Fruit fly (Drosophila melanogaster) whole organism, embryonic: ENCODE results near the gene CG5758.

Source experiments
- Awh ChIP-seq: fragments of 200-800 bp; sonication (Bioruptor generic); IDR thresholded peaks from 2 replicates; pipeline ENCODE4, ENCODE4 v1.3.6; 2022; ENCODE audit warnings: missing biosample characterization, missing genetic modification characterization
- Bteb2 ChIP-seq: fragments of 200-800 bp; sonication (Bioruptor generic); optimal IDR thresholded peaks from 2 replicates; lab custom pipeline; 2016; ENCODE audit warnings: missing biosample characterization, missing genetic modification characterization
- CG1024 ChIP-seq: fragments of 200-800 bp; sonication (Bioruptor generic); IDR thresholded peaks from 2 replicates; pipeline ENCODE4 v1.3.6; 2022; ENCODE audit warnings: missing biosample characterization, missing genetic modification characterization
- CG10543 ChIP-seq: fragments of 200-800 bp; sonication (Bioruptor generic); optimal IDR thresholded peaks from 3 replicates; lab custom pipeline; 2017; ENCODE audit warnings: missing biosample characterization, mild to moderate bottlenecking, missing genetic modification characterization, moderate library complexity
- CG12155 ChIP-seq: fragments of 200-800 bp; sonication (Bioruptor generic); optimal IDR thresholded peaks from 3 replicates; lab custom pipeline; 2016; ENCODE audit warnings: missing biosample characterization, missing genetic modification characterization
- CG12391 ChIP-seq: fragments of 200-800 bp; sonication (Bioruptor generic); optimal IDR thresholded peaks from 3 replicates; lab custom pipeline; 2018; ENCODE audit warnings: missing biosample characterization, mild to moderate bottlenecking, missing genetic modification characterization, moderate library complexity
- CG1602 ChIP-seq: fragments of 200-800 bp; sonication (Bioruptor generic); optimal IDR thresholded peaks from 3 replicates; lab custom pipeline; 2016; ENCODE audit warnings: missing biosample characterization, missing genetic modification characterization
- CG18619 ChIP-seq: fragments of 200-800 bp; sonication (Bioruptor generic); optimal IDR thresholded peaks from 3 replicates; lab custom pipeline; 2017; ENCODE audit warnings: missing biosample characterization, mild to moderate bottlenecking, missing genetic modification characterization
- CG2116 ChIP-seq: fragments of 200-800 bp; sonication (Bioruptor generic); optimal IDR thresholded peaks from 3 replicates; lab custom pipeline; 2018; ENCODE audit warnings: missing biosample characterization, mild to moderate bottlenecking, missing genetic modification characterization
- CG2199 ChIP-seq: fragments of 200-800 bp; sonication (Bioruptor generic); IDR thresholded peaks from 3 replicates; pipeline ENCODE4 v1.3.6; 2022; ENCODE audit warnings: missing biosample characterization, missing genetic modification characterization
- CG2875 ChIP-seq: fragments of 200-800 bp; sonication (Bioruptor generic); optimal IDR thresholded peaks from 2 replicates; lab custom pipeline; 2017; ENCODE audit warnings: missing biosample characterization, mild to moderate bottlenecking, missing genetic modification characterization, missing genetic modification reagents
- CG31388 ChIP-seq: fragments of 200-800 bp; sonication (Bioruptor generic); optimal IDR thresholded peaks from 2 replicates; lab custom pipeline; 2016; ENCODE audit warnings: missing biosample characterization, missing genetic modification characterization
- CG31441 ChIP-seq: fragments of 200-800 bp; sonication (Bioruptor generic); IDR thresholded peaks from 2 replicates; pipeline ENCODE4 v1.3.6; 2022; ENCODE audit warnings: missing biosample characterization, missing genetic modification characterization
- CG43689 ChIP-seq: fragments of 200-800 bp; sonication (Bioruptor generic); IDR thresholded peaks from 2 replicates; pipeline ENCODE4 v1.3.6; 2022; ENCODE audit warnings: missing biosample characterization, missing genetic modification characterization
- CG4404 ChIP-seq: fragments of 200-800 bp; sonication (Bioruptor generic); IDR thresholded peaks from 2 replicates; pipeline ENCODE4 v1.3.6; 2022; ENCODE audit warnings: missing biosample characterization, missing genetic modification characterization
- CG6272 ChIP-seq: fragments of 200-800 bp; sonication (Bioruptor generic); IDR thresholded peaks from 2 replicates; pipeline ENCODE4 v1.3.6; 2022; ENCODE audit warnings: missing biosample characterization, missing genetic modification characterization
- CG7271 ChIP-seq: fragments of 200-800 bp; sonication (Bioruptor generic); optimal IDR thresholded peaks from 2 replicates; lab custom pipeline; 2018; ENCODE audit warnings: missing biosample characterization, mild to moderate bottlenecking, missing genetic modification characterization, moderate library complexity
- CG7745 ChIP-seq: fragments of 200-800 bp; sonication (Bioruptor generic); optimal IDR thresholded peaks from 2 replicates; lab custom pipeline; 2018; ENCODE audit warnings: missing biosample characterization, mild to moderate bottlenecking, missing genetic modification characterization, moderate library complexity
- CG8944 ChIP-seq: fragments of 200-800 bp; sonication (Bioruptor generic); optimal IDR thresholded peaks from 3 replicates; lab custom pipeline; 2016; ENCODE audit warnings: missing biosample characterization, missing genetic modification characterization
- CG9932 ChIP-seq: fragments of 200-800 bp; sonication (Bioruptor generic); IDR thresholded peaks from 2 replicates; pipeline ENCODE4 v1.3.6; 2022; ENCODE audit warnings: missing biosample characterization, missing genetic modification characterization
- Camta ChIP-seq: fragments of 200-800 bp; sonication (Bioruptor generic); optimal IDR thresholded peaks from 2 replicates; lab custom pipeline; 2016; ENCODE audit warnings: missing biosample characterization, missing genetic modification characterization
- CkIIα-i1 ChIP-seq: fragments of 200-800 bp; sonication (Bioruptor generic); IDR thresholded peaks from 2 replicates; pipeline ENCODE4 v1.3.6; 2022; ENCODE audit warnings: missing biosample characterization, missing genetic modification characterization
- Dbx ChIP-seq: fragments of 200-800 bp; sonication (Bioruptor generic); IDR thresholded peaks from 3 replicates; pipeline ENCODE4 v1.3.6; 2022; ENCODE audit warnings: missing biosample characterization, missing genetic modification characterization
- Dek ChIP-seq: fragments of 200-800 bp; sonication (Bioruptor generic); optimal IDR thresholded peaks from 3 replicates; lab custom pipeline; 2019; ENCODE audit warnings: missing biosample characterization, mild to moderate bottlenecking, missing genetic modification characterization, moderate library complexity
- Dip2 ChIP-seq: fragments of 200-800 bp; sonication (Bioruptor generic); IDR thresholded peaks from 2 replicates; pipeline ENCODE4 v1.3.6; 2022; ENCODE audit warnings: missing biosample characterization, missing genetic modification characterization
- Hr39 ChIP-seq: fragments of >200 bp; optimal IDR thresholded peaks from 2 replicates; lab custom pipeline; 2017
- Mad ChIP-seq: fragments of 200-800 bp; sonication (Bioruptor generic); optimal IDR thresholded peaks from 2 replicates; lab custom pipeline; 2016; ENCODE audit warnings: missing biosample characterization, missing genetic modification characterization
- Neu2 ChIP-seq: fragments of 200-800 bp; sonication (Bioruptor generic); optimal IDR thresholded peaks from 3 replicates; lab custom pipeline; 2016; ENCODE audit warnings: missing biosample characterization, missing genetic modification characterization, borderline replicate concordance
- Oli ChIP-seq: fragments of 200-800 bp; sonication (Bioruptor generic); optimal IDR thresholded peaks from 2 replicates; lab custom pipeline; 2018; ENCODE audit warnings: missing biosample characterization, mild to moderate bottlenecking, missing genetic modification characterization, moderate library complexity
- Stat92E ChIP-seq, 3 experiments: fragments of >200 bp in 2 of 3; fragments of 200-800 bp in 1 of 3; sonication (Bioruptor generic) in 1 of 3; optimal IDR thresholded peaks; 2 replicates each; lab custom pipeline; 2017 to 2019; ENCODE audit warnings: missing biosample characterization in 3 of 3, missing genetic modification characterization in 3 of 3, mild to moderate bottlenecking in 1 of 3, moderate library complexity in 1 of 3
- ab ChIP-seq: fragments of 200-800 bp; sonication (Bioruptor generic); optimal IDR thresholded peaks from 2 replicates; lab custom pipeline; 2016; ENCODE audit warnings: missing biosample characterization, missing genetic modification characterization
- abd-A ChIP-seq: fragments of 200-800 bp; sonication (Bioruptor generic); optimal IDR thresholded peaks from 3 replicates; lab custom pipeline; 2019; ENCODE audit warnings: missing biosample characterization, mild to moderate bottlenecking, missing genetic modification characterization, moderate library complexity
- ato ChIP-seq: fragments of 200-800 bp; sonication (Bioruptor generic); IDR thresholded peaks from 2 replicates; pipeline ENCODE4 v1.3.6; 2022; ENCODE audit warnings: missing biosample characterization, missing genetic modification characterization; ENCODE audit not compliant: partially characterized antibody
- az2 ChIP-seq: fragments of 200-800 bp; sonication (Bioruptor generic); optimal IDR thresholded peaks from 3 replicates; lab custom pipeline; 2016; ENCODE audit warnings: missing biosample characterization, missing genetic modification characterization
- bbx ChIP-seq: fragments of 200-800 bp; sonication (Bioruptor generic); IDR thresholded peaks from 2 replicates; pipeline ENCODE4 v1.3.6; 2022; ENCODE audit warnings: missing biosample characterization, missing genetic modification characterization; ENCODE audit not compliant: partially characterized antibody
- bowl ChIP-seq: fragments of 200-800 bp; sonication (Bioruptor generic); IDR thresholded peaks from 2 replicates; pipeline ENCODE4 v1.3.6; 2022; ENCODE audit warnings: missing biosample characterization, missing genetic modification characterization
- dimm ChIP-seq: fragments of 200-800 bp; sonication (Bioruptor generic); IDR thresholded peaks from 2 replicates; pipeline ENCODE4 v1.3.6; 2022; ENCODE audit warnings: missing biosample characterization, missing genetic modification characterization
- dysf ChIP-seq: fragments of 200-800 bp; sonication (Bioruptor generic); IDR thresholded peaks from 3 replicates; pipeline ENCODE4 v1.3.6; 2022; ENCODE audit warnings: missing biosample characterization, missing genetic modification characterization
- grau ChIP-seq: fragments of 200-800 bp; optimal IDR thresholded peaks from 3 replicates; lab custom pipeline; 2019; ENCODE audit warnings: missing biosample characterization, mild to moderate bottlenecking, missing genetic modification characterization, moderate library complexity
- h ChIP-seq: fragments of >200 bp; optimal IDR thresholded peaks from 2 replicates; lab custom pipeline; 2017
- ind ChIP-seq: fragments of 200-800 bp; sonication (Bioruptor generic); optimal IDR thresholded peaks from 3 replicates; lab custom pipeline; 2016; ENCODE audit warnings: missing biosample characterization, missing genetic modification characterization
- ken ChIP-seq: fragments of 200-800 bp; sonication (Bioruptor generic); IDR thresholded peaks from 3 replicates; pipeline ENCODE4 v1.3.6; 2022; ENCODE audit warnings: missing biosample characterization, missing genetic modification characterization
- klu ChIP-seq: fragments of 200-800 bp; sonication (Bioruptor generic); IDR thresholded peaks from 2 replicates; pipeline ENCODE4 v1.3.6; 2022; ENCODE audit warnings: missing biosample characterization, missing genetic modification characterization
- lola ChIP-seq, 3 experiments: fragments of >200 bp in 2 of 3; fragments of 200-800 bp in 1 of 3; sonication (Bioruptor generic) in 1 of 3; optimal IDR thresholded peaks; 2 replicates each; lab custom pipeline; 2017 to 2019; ENCODE audit warnings: missing biosample characterization in 3 of 3, missing genetic modification characterization in 3 of 3, mild to moderate bottlenecking in 1 of 3, moderate library complexity in 1 of 3
- nerfin-2 ChIP-seq: fragments of 200-800 bp; sonication (Bioruptor generic); IDR thresholded peaks from 2 replicates; pipeline ENCODE4 v1.3.6; 2022; ENCODE audit warnings: missing biosample characterization, missing genetic modification characterization; ENCODE audit not compliant: partially characterized antibody
- oc ChIP-seq: fragments of 200-800 bp; sonication (Bioruptor generic); optimal IDR thresholded peaks from 2 replicates; lab custom pipeline; 2018; ENCODE audit warnings: missing biosample characterization, mild to moderate bottlenecking, missing genetic modification characterization, moderate library complexity
- pho ChIP-seq: fragments of 200-800 bp; sonication (Bioruptor generic); optimal IDR thresholded peaks from 2 replicates; lab custom pipeline; 2016; ENCODE audit warnings: missing biosample characterization, missing genetic modification characterization
- row ChIP-seq: fragments of 200-800 bp; sonication (Bioruptor generic); IDR thresholded peaks from 3 replicates; pipeline ENCODE4 v1.3.6; 2022; ENCODE audit warnings: missing biosample characterization, missing genetic modification characterization
- sug ChIP-seq: fragments of 200-800 bp; optimal IDR thresholded peaks from 2 replicates; lab custom pipeline; 2019; ENCODE audit warnings: missing biosample characterization, mild to moderate bottlenecking, missing genetic modification characterization, moderate library complexity

Gene CG5758

DNA sequence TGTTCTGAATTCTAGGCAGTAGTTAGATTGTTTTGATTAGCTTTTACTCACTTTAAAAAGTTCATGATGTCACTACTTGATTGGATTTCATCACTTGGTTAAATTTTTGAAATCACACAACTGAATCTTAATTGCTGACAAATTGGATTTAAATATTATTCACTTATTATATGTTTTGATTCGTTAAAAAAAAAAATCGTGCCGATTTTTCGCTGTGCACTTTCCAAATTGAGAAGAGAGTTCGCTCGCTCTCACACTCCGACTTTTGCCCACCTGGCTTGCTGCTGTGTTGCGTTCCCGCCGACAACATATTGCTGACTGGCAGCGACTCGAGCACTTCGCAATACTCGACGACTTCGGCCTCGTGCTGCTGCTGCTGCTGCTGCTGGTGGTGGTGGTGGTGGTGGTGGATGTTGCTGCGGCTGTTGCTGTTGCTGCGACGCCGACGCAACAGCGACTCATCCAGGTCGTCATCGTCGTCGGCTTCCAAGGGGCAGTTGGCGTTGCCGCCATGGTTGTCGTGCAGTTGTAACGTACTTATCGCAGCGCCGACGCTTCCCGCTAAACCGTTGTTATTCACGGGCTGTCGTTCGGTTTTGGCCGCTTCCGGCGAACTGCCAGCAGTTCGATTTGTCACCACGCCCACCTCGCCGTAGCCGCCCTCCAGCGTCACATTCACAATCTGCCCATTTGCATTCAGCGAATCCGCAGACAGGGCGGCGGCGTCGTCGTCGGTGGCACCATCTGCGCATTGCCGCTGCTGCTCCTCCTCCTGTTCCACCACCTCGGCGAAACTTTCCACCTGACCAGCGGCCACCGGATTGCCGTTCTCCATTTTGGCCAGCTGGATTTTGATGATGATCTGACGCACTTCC is 21.9 kb downstream of the CG5758 start (continued):
- peak; percentile 18; the same call in 1 of the 2 replicates for TF ChIP-seq CG4404 (GFP tag; lab: Robert Waterston, UW)
- peak; percentile 70; the same call in 2 of the 3 replicates for TF ChIP-seq ken
- TF ChIP-seq CG12391 (tag; lab: Kevin White, UChicago), result peak; percentile 73
- peak; percentile 54 for TF ChIP-seq CG2875
- peak; percentile 21; the same call in 1 of the 3 replicates for TF ChIP-seq Dbx
- peak; percentile 65 for TF ChIP-seq CG12155 (GFP tag; lab: Kevin White, UChicago)
- no peak for TF ChIP-seq CG43689 (GFP tag; lab: Robert Waterston, UW)
- peak in 1 of 3 experiments; percentile 39 for TF ChIP-seq lola (GFP tag; optimal IDR thresholded peaks at IDR 0.05; lab: Kevin White, UChicago)
- TF ChIP-seq CG2199 (GFP tag; lab: Robert Waterston, UW), result no peak
- TF ChIP-seq CG10543 (GFP tag; lab: Kevin White, UChicago), result peak; percentile 68
- 0 out of 2 replicates have a peak, but pooled peaks have one; percentile 28 for TF ChIP-seq nerfin-2 (GFP tag; lab: Robert Waterston, UW)
- TF ChIP-seq oc, result peak; percentile 11
- TF ChIP-seq Oli (tag; lab: Kevin White, UChicago), result peak; percentile 72
- TF ChIP-seq Mad, result no peak
- no peak for TF ChIP-seq CG7745 (tag; lab: Kevin White, UChicago)
- peak; percentile 39 for TF ChIP-seq CG1602 (GFP tag; lab: Kevin White, UChicago)
- TF ChIP-seq Camta (GFP tag; lab: Kevin White, UChicago), result peak; percentile 43
- peak; percentile 67 for TF ChIP-seq az2 (GFP tag; lab: Kevin White, UChicago)
- peak; percentile 29; the same call in 1 of the 2 replicates for TF ChIP-seq klu (GFP tag; lab: Robert Waterston, UW)
- peak; percentile 34; the same call in 1 of the 2 replicates for TF ChIP-seq Awh (GFP tag; lab: Robert Waterston, UW)
- peak; percentile 67 for TF ChIP-seq Bteb2 (GFP tag; lab: Kevin White, UChicago)
- TF ChIP-seq CG9932 (GFP tag; lab: Robert Waterston, UW), result 0 out of 2 replicates have a peak, but pooled peaks have one; percentile 34
- TF ChIP-seq abd-A (tag; lab: Kevin White, UChicago), result no peak
- no peak for TF ChIP-seq Neu2 (GFP tag; lab: Kevin White, UChicago)
- peak; percentile 73 for TF ChIP-seq row (GFP tag; lab: Robert Waterston, UW)
- 0 out of 2 replicates have a peak, but pooled peaks have one; percentile 12 for TF ChIP-seq CG6272 (GFP tag; lab: Robert Waterston, UW)
- peak; percentile 59 for TF ChIP-seq dysf (GFP tag; lab: Robert Waterston, UW)
- peak; percentile 70 for TF ChIP-seq ind (GFP tag; lab: Kevin White, UChicago)
- no peak for TF ChIP-seq Stat92E (GFP tag; optimal IDR thresholded peaks at IDR 0.05; lab: Kevin White, UChicago)
- TF ChIP-seq CG1024 (GFP tag; lab: Robert Waterston, UW), result no peak
- TF ChIP-seq grau, result peak; percentile 69
- TF ChIP-seq CG31388 (GFP tag; lab: Kevin White, UChicago), result no peak
- TF ChIP-seq bbx (GFP tag; lab: Robert Waterston, UW), result peak; percentile 47; the same call in 1 of the 2 replicates
- TF ChIP-seq CG8944 (GFP tag; lab: Kevin White, UChicago), result no peak
- peak; percentile 52 for TF ChIP-seq pho (GFP tag; lab: Kevin White, UChicago)
- TF ChIP-seq Dip2 (GFP tag; lab: Robert Waterston, UW), result no peak
- TF ChIP-seq Hr39 (lab: Kevin White, UChicago), result no peak
- peak; percentile 52 for TF ChIP-seq Dek (tag; lab: Kevin White, UChicago)
- peak; percentile 57 for TF ChIP-seq CG18619 (GFP tag; lab: Kevin White, UChicago)
- TF ChIP-seq CG2116 (GFP tag; lab: Kevin White, UChicago), result no peak
- peak; percentile 53 for TF ChIP-seq sug (tag; lab: Kevin White, UChicago)
- TF ChIP-seq bowl, result no peak
- peak; percentile 82 for TF ChIP-seq CG31441 (GFP tag; lab: Robert Waterston, UW)
- no peak for TF ChIP-seq CkIIα-i1 (GFP tag; lab: Robert Waterston, UW)
- no peak for TF ChIP-seq CG7271
- no peak for TF ChIP-seq ato (GFP tag; lab: Robert Waterston, UW)
- no peak for TF ChIP-seq dimm
- no peak for TF ChIP-seq h
- TF ChIP-seq ab (GFP tag; lab: Kevin White, UChicago), result no peak
